Worm (Caenorhabditis elegans) whole organism, L4 larva: ENCODE data around the gene idpa-3.

Experiments
- Y5F2A.4 ChIP-seq: fragments of 200-800 bp; sonication (Bioruptor generic); optimal IDR thresholded peaks from 2 replicates; lab custom pipeline; 2018; ENCODE audit warnings: mild to moderate bottlenecking, missing genetic modification characterization, missing compliant biosample characterization
- ZK546.5 ChIP-seq, 2 experiments: sonication (generic microtip); optimal IDR thresholded peaks; 2 replicates each; lab custom pipeline; 2017; ENCODE audit warnings: missing biosample characterization in 2 of 2, missing genetic modification characterization in 2 of 2
- aha-1 ChIP-seq: fragments of 150-350 bp; peaks from one replicate; lab custom pipeline; 2014; ENCODE audit warnings: missing biosample characterization, missing genetic modification characterization
- ceh-28 ChIP-seq: fragments of 150-350 bp; optimal IDR thresholded peaks from 2 replicates; lab custom pipeline; 2014; ENCODE audit warnings: missing biosample characterization, missing genetic modification reagents, missing genetic modification characterization
- ceh-44 ChIP-seq: fragments of 200-800 bp; sonication (Bioruptor generic); IDR thresholded peaks from 2 replicates; pipeline ENCODE4 v1.3.6; 2022; ENCODE audit warnings: missing genetic modification reagents, missing genetic modification characterization, missing compliant biosample characterization
- daf-16 ChIP-seq, 3 experiments: sonication (generic microtip); optimal IDR thresholded peaks; 2 replicates each; lab custom pipeline; 2016 to 2017; ENCODE audit warnings: missing genetic modification characterization in 3 of 3, missing genetic modification reagents in 3 of 3, mild to moderate bottlenecking in 2 of 3, missing compliant biosample characterization in 2 of 3, missing biosample characterization in 1 of 3, moderate library complexity in 1 of 3
- dmd-6 ChIP-seq: fragments of 200-800 bp; sonication (Bioruptor generic); IDR thresholded peaks from 2 replicates; pipeline ENCODE4 v1.3.6; 2022; ENCODE audit warnings: missing genetic modification reagents, missing genetic modification characterization, missing compliant biosample characterization
- dmd-8 ChIP-seq: fragments of 200-800 bp; sonication (Bioruptor generic); IDR thresholded peaks from 2 replicates; pipeline ENCODE4 v1.3.6; 2022; ENCODE audit warnings: missing genetic modification characterization, missing compliant biosample characterization
- duxl-1 ChIP-seq: sonication (generic microtip); optimal IDR thresholded peaks from 2 replicates; lab custom pipeline; 2016; ENCODE audit warnings: mild to moderate bottlenecking, missing genetic modification characterization, moderate library complexity, missing compliant biosample characterization; ENCODE audit not compliant: poor library complexity
- dve-1 ChIP-seq: sonication (generic microtip); optimal IDR thresholded peaks from 2 replicates; lab custom pipeline; 2017; ENCODE audit warnings: antibody characterized with exemption, mild to moderate bottlenecking, missing genetic modification characterization, missing compliant biosample characterization; ENCODE audit not compliant: insufficient read depth
- hif-1 ChIP-seq, 2 experiments: sonication (generic microtip); optimal IDR thresholded peaks; 2 replicates each; lab custom pipeline; 2016 to 2017; ENCODE audit warnings: missing compliant biosample characterization in 2 of 2, missing genetic modification characterization in 2 of 2, missing genetic modification reagents in 2 of 2, missing genotype in 2 of 2, mild to moderate bottlenecking in 1 of 2
- hlh-11 ChIP-seq: fragments of 200-800 bp; sonication (Bioruptor generic); optimal IDR thresholded peaks from 2 replicates; lab custom pipeline; 2018; ENCODE audit warnings: mild to moderate bottlenecking, missing genetic modification characterization, missing compliant biosample characterization
- hlh-30 ChIP-seq: sonication (generic microtip); optimal IDR thresholded peaks from 2 replicates; lab custom pipeline; 2017; ENCODE audit warnings: antibody characterized with exemption, mild to moderate bottlenecking, missing genetic modification characterization, missing compliant biosample characterization; ENCODE audit not compliant: insufficient read depth
- lin-13 ChIP-seq: fragments of 150-350 bp; optimal IDR thresholded peaks from 2 replicates; lab custom pipeline; 2014; ENCODE audit warnings: missing biosample characterization, missing genetic modification reagents, missing genetic modification characterization
- lin-38 ChIP-seq: fragments of 200-800 bp; sonication (Bioruptor generic); IDR thresholded peaks from 2 replicates; pipeline ENCODE4 v1.3.6; 2022; ENCODE audit warnings: missing genetic modification reagents, missing genetic modification characterization, missing compliant biosample characterization
- lin-39 ChIP-seq: fragments of 150-350 bp; optimal IDR thresholded peaks from 2 replicates; lab custom pipeline; 2014; ENCODE audit warnings: missing biosample characterization, missing genetic modification reagents, missing genetic modification characterization
- mes-2 ChIP-seq: sonication (generic microtip); optimal IDR thresholded peaks from 2 replicates; lab custom pipeline; 2016; ENCODE audit warnings: missing genotype, mild to moderate bottlenecking, missing genetic modification characterization, missing compliant biosample characterization; ENCODE audit not compliant: poor library complexity, severe bottlenecking
- nhr-28 ChIP-seq: fragments of 150-350 bp; optimal IDR thresholded peaks from 2 replicates; lab custom pipeline; 2014; ENCODE audit warnings: missing biosample characterization, missing genetic modification characterization
- nhr-42 ChIP-seq: fragments of 200-800 bp; sonication (Bioruptor generic); IDR thresholded peaks from 2 replicates; pipeline ENCODE4 v1.3.6; 2022; ENCODE audit warnings: missing genetic modification characterization, missing compliant biosample characterization
- nhr-48 ChIP-seq: sonication (generic microtip); optimal IDR thresholded peaks from 2 replicates; lab custom pipeline; 2016; ENCODE audit warnings: mild to moderate bottlenecking, missing genetic modification characterization, missing compliant biosample characterization
- nhr-76 ChIP-seq: fragments of 150-350 bp; optimal IDR thresholded peaks from 2 replicates; lab custom pipeline; 2014; ENCODE audit warnings: missing biosample characterization, missing genetic modification characterization
- pqm-1 ChIP-seq: sonication (generic microtip); optimal IDR thresholded peaks from 2 replicates; lab custom pipeline; 2017; ENCODE audit warnings: missing biosample characterization, missing genetic modification characterization
- set-16 ChIP-seq: fragments of 200-800 bp; sonication (Bioruptor generic); IDR thresholded peaks from 2 replicates; pipeline ENCODE4 v1.3.6; 2022; ENCODE audit warnings: missing genetic modification reagents, missing genetic modification characterization, missing compliant biosample characterization
- spr-3 ChIP-seq: fragments of 200-800 bp; sonication (Bioruptor generic); optimal IDR thresholded peaks from 2 replicates; lab custom pipeline; 2018; ENCODE audit warnings: mild to moderate bottlenecking, missing genetic modification characterization, missing compliant biosample characterization
- unc-62 ChIP-seq, 3 experiments: fragments of 150-350 bp in 1 of 3; sonication (generic microtip); optimal IDR thresholded peaks in 2 of 3; peaks in 1 of 3; 1 replicate in 1 of 3; 2 replicates in 2 of 3; lab custom pipeline; 2014 to 2017; ENCODE audit warnings: missing biosample characterization in 3 of 3, missing genetic modification characterization in 3 of 3, missing genetic modification reagents in 3 of 3, missing genotype in 1 of 3

Gene idpa-3

ce11 chrX:10315905-10316304 lies 20.3 kb upstream of the idpa-3 start, which contains the start of gene F41E7.9:
F41E7.9 (minus strand) TSS chrX:10316005.
- TF ChIP-seq dve-1 (tag; lab: Kevin White, UChicago) (no peak), unc-62 (GFP tag; optimal IDR thresholded peaks at IDR 0.05 in 1 of 2; lab: Kevin White, UChicago) (no peak), unc-62 (tag; optimal IDR thresholded peaks at IDR 0.05; lab: Kevin White, UChicago) (no peak), spr-3 (GFP tag; lab: Kevin White, UChicago) (no peak), ceh-28 (tag; lab: Kevin White, UChicago) (no peak), nhr-48 (tag; lab: Kevin White, UChicago) (no peak), nhr-76 (tag; lab: Kevin White, UChicago) (no peak), nhr-42 (no peak), duxl-1 (tag; lab: Kevin White, UChicago) (no peak), lin-39 (no peak), dmd-8 (GFP tag; lab: Robert Waterston, UW) (no peak), hlh-11 (no peak), hif-1 (tag; optimal IDR thresholded peaks at IDR 0.05; lab: Kevin White, UChicago) (no peak)

ce11 chrX:10317565-10317964 lies 18.7 kb upstream of the idpa-3 start, which contains the start of gene R07E3.6:
R07E3.6 (plus strand) TSS chrX:10317722.
- no peak for TF ChIP-seq lin-38
- TF ChIP-seq unc-62 (GFP tag; optimal IDR thresholded peaks at IDR 0.05 in 1 of 2; lab: Kevin White, UChicago): peak in 1 of 2 experiments; percentile 34
- TF ChIP-seq unc-62 (tag; optimal IDR thresholded peaks at IDR 0.05; lab: Kevin White, UChicago): no peak

DNA sequence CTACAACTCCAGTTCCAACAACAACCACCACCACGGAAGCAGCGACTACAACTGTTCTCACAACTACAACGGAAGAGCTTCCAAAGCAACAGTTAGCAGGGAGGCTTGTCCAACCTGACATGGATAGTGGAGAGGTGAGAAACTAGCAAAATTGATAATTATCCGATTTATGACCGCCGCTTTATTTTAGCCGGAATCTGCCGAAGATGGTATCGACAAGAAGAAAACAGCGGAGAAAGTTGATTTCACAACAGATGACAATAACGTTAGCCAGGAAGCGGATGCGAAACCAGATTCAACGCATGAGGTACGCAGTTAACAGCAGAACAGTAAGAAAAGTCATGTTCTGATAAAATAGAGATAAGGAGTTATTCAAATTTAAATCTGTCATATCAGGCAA lies 17.8 kb upstream of the idpa-3 start:
- TF ChIP-seq aha-1 (tag; lab: Kevin White, UChicago): peak; percentile 68
- TF ChIP-seq lin-13 (GFP tag; lab: Kevin White, UChicago): no peak

- TF ChIP-seq unc-62 (GFP tag; optimal IDR thresholded peaks at IDR 0.05 in 1 of 2; lab: Kevin White, UChicago) (peak in 1 of 2 experiments; percentile 65), unc-62 (tag; optimal IDR thresholded peaks at IDR 0.05; lab: Kevin White, UChicago) (no peak), ZK546.5 (tag; optimal IDR thresholded peaks at IDR 0.05; lab: Kevin White, UChicago) (no peak)
Measured at ce11 chrX:10319653-10320052, 16.6 kb upstream of the idpa-3 start.

ce11 chrX:10321401-10321800 lies 14.8 kb upstream of the idpa-3 start:
- TF ChIP-seq set-16 (GFP tag; lab: Robert Waterston, UW) (peak; percentile 79), aha-1 (tag; lab: Kevin White, UChicago) (peak; percentile 93), ceh-44 (GFP tag; lab: Robert Waterston, UW) (no peak)

DNA sequence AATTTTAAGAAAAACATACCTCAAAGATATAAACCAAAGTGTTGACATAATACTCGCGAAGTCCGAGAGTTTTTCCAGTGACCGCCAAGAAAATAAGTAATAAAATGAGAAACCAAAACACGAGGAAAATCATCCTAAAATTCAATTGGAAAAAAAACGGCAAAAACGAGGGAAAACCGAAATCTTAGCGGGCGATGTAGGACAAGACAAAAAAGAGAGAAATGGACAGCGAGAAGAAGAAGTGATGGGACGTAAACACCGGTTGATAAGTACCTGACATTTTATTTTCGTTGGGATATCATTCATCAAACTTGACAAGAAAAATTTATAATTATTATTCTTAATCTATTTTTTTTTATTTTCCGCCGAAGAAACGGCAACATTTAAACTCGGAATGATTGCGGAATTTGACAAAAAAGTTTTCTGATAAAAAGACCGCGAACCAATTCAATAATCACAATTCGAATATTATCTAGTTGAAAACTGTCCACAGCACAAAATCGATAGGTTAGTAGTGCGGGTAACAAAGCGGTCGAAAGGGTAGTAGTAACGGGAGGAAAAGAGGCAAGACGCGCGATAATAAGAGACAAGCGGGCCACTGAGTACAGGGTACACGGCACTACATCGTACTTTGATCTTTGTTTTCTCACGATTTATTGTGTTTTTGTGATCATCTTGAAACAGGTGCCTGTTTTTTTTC lies 8.8 kb upstream of the idpa-3 start, which contains the start of gene acl-5:
TSS of gene acl-5 (minus strand) at position 134 of the 700 bp plus-strand sequence.
- TF ChIP-seq aha-1 (tag; lab: Kevin White, UChicago): peak; percentile 83
- TF ChIP-seq dmd-6 (GFP tag; lab: Robert Waterston, UW): peak; percentile 25
- peak; percentile 52 for TF ChIP-seq hlh-11
- TF ChIP-seq hlh-30 (tag; lab: Kevin White, UChicago): no peak
- peak; percentile 27 for TF ChIP-seq nhr-28 (tag; lab: Kevin White, UChicago)
- no peak for TF ChIP-seq Y5F2A.4 (GFP tag; lab: Kevin White, UChicago)
- TF ChIP-seq daf-16 (GFP tag; optimal IDR thresholded peaks at IDR 0.05; lab: Kevin White, UChicago): peak in 1 of 2 experiments; percentile 24
- TF ChIP-seq daf-16 (tag; optimal IDR thresholded peaks at IDR 0.05; lab: Kevin White, UChicago): peak; percentile 52
- peak; percentile 10 for TF ChIP-seq mes-2 (tag; lab: Kevin White, UChicago)
- TF ChIP-seq pqm-1 (tag; lab: Kevin White, UChicago): peak; percentile 21
